Worm (Caenorhabditis elegans): ENCODE measurements around the gene fcd-2.

DNA sequence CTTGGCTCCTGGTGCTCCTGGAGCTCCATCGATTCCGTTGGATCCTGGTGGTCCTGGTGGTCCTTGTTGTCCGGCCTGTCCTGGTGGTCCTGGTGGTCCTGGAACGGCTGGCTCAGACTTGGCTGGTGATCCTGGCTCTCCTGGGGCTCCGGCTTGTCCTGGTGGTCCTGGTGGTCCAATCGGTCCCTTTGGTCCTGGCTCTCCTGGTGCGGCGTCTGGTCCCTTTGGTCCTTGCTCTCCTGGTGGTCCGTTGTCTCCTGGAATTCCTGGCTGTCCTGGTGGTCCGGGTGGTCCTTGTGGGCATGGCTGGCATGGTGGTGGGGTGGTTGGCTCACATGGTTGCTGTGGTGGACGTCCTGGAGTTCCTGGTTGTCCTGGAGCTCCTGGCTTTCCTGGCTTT lies 39.7 kb upstream of the fcd-2 start:
- TF ChIP-seq ztf-6 (GFP tag; IDR thresholded peaks at IDR 0.05) (no peak), hmg-1.2 (GFP tag; IDR thresholded peaks at IDR 0.05) (no peak), D2030.7 (GFP tag; IDR thresholded peaks at IDR 0.05) (no peak), Y67H2A.10 (GFP tag; conservative IDR thresholded peaks at IDR 0.05) (no peak), pbrm-1 (GFP tag; IDR thresholded peaks at IDR 0.05) (no peak), ztf-22 (GFP tag; optimal IDR thresholded peaks at IDR 0.05) (no peak), rec-8 (tag; optimal IDR thresholded peaks at IDR 0.05) (no peak), pha-4 (tag; optimal IDR thresholded peaks at IDR 0.05) (no peak), let-607 (tag; optimal IDR thresholded peaks at IDR 0.05) (no peak), zim-3 (tag; optimal IDR thresholded peaks at IDR 0.05) (no peak), snpc-4 (GFP tag; optimal IDR thresholded peaks at IDR 0.05) (no peak), snpc-4 (tag; optimal IDR thresholded peaks at IDR 0.05) (no peak), athp-1 (tag; optimal IDR thresholded peaks at IDR 0.05) (no peak)

Measured in whole organism, young adult.